Fruit fly (Drosophila melanogaster) whole organism, embryonic: ENCODE data around the gene sky.

Source experiments
- Atf-2 ChIP-seq: fragments of 200-800 bp; sonication (Bioruptor generic); optimal IDR thresholded peaks from 2 replicates; lab custom pipeline; 2016; ENCODE audit warnings: missing biosample characterization, missing genetic modification characterization
- Awh ChIP-seq: fragments of 200-800 bp; sonication (Bioruptor generic); IDR thresholded peaks from 2 replicates; pipeline ENCODE4, ENCODE4 v1.3.6; 2022; ENCODE audit warnings: missing biosample characterization, missing genetic modification characterization
- BEAF-32 ChIP-seq: fragments of 200-800 bp; sonication (Bioruptor generic); optimal IDR thresholded peaks from 3 replicates; lab custom pipeline; 2017; ENCODE audit warnings: missing biosample characterization, missing genetic modification characterization, mild to moderate bottlenecking, moderate library complexity, missing genetic modification reagents
- Bdp1 ChIP-seq: fragments of 200-800 bp; sonication (Bioruptor generic); optimal IDR thresholded peaks from 3 replicates; lab custom pipeline; 2016; ENCODE audit warnings: missing biosample characterization, missing genetic modification characterization
- CG10147 ChIP-seq: fragments of 200-800 bp; sonication (Bioruptor generic); optimal IDR thresholded peaks from 2 replicates; lab custom pipeline; 2019; ENCODE audit warnings: missing biosample characterization, mild to moderate bottlenecking, missing genetic modification characterization, moderate library complexity
- CG11560 ChIP-seq: fragments of 200-800 bp; sonication (Bioruptor generic); IDR thresholded peaks from 3 replicates; pipeline ENCODE4 v1.3.6; 2022; ENCODE audit warnings: missing biosample characterization, missing genetic modification characterization
- CG11695 ChIP-seq: fragments of 200-800 bp; sonication (Bioruptor generic); IDR thresholded peaks from 3 replicates; pipeline ENCODE4 v1.3.6; 2022; ENCODE audit warnings: missing biosample characterization, missing genetic modification characterization
- CG14441 ChIP-seq: fragments of 200-800 bp; sonication (Bioruptor generic); IDR thresholded peaks from 2 replicates; pipeline ENCODE4 v1.3.6; 2022; ENCODE audit warnings: missing biosample characterization, missing genetic modification characterization
- CG14860 ChIP-seq: fragments of 200-800 bp; sonication (Bioruptor generic); IDR thresholded peaks from 3 replicates; pipeline ENCODE4 v1.3.6; 2022; ENCODE audit warnings: missing biosample characterization, missing genetic modification characterization; ENCODE audit not compliant: partially characterized antibody
- CG17802 ChIP-seq: fragments of 200-800 bp; sonication (Bioruptor generic); optimal IDR thresholded peaks from 2 replicates; lab custom pipeline; 2018; ENCODE audit warnings: missing biosample characterization, mild to moderate bottlenecking, missing genetic modification characterization, moderate library complexity
- CG31441 ChIP-seq: fragments of 200-800 bp; sonication (Bioruptor generic); IDR thresholded peaks from 2 replicates; pipeline ENCODE4 v1.3.6; 2022; ENCODE audit warnings: missing biosample characterization, missing genetic modification characterization
- CG5953 ChIP-seq: fragments of 200-800 bp; sonication (Bioruptor generic); IDR thresholded peaks from 2 replicates; pipeline ENCODE4 v1.3.6; 2022; ENCODE audit warnings: missing biosample characterization, missing genetic modification characterization
- CG6654 ChIP-seq: fragments of 200-800 bp; sonication (Bioruptor generic); optimal IDR thresholded peaks from 2 replicates; lab custom pipeline; 2017; ENCODE audit warnings: missing biosample characterization, mild to moderate bottlenecking, missing genetic modification characterization
- CG7271 ChIP-seq: fragments of 200-800 bp; sonication (Bioruptor generic); optimal IDR thresholded peaks from 2 replicates; lab custom pipeline; 2018; ENCODE audit warnings: missing biosample characterization, mild to moderate bottlenecking, missing genetic modification characterization, moderate library complexity
- CG8388 ChIP-seq: fragments of 200-800 bp; sonication (Bioruptor generic); optimal IDR thresholded peaks from 2 replicates; lab custom pipeline; 2019; ENCODE audit warnings: missing biosample characterization, mild to moderate bottlenecking, missing genetic modification characterization, moderate library complexity
- CG9727 ChIP-seq: fragments of 200-800 bp; sonication (Bioruptor generic); optimal IDR thresholded peaks from 3 replicates; lab custom pipeline; 2017; ENCODE audit warnings: missing biosample characterization, mild to moderate bottlenecking, missing genetic modification characterization
- Camta ChIP-seq: fragments of 200-800 bp; sonication (Bioruptor generic); optimal IDR thresholded peaks from 2 replicates; lab custom pipeline; 2016; ENCODE audit warnings: missing biosample characterization, missing genetic modification characterization
- D19B ChIP-seq: fragments of 200-800 bp; sonication (Bioruptor generic); optimal IDR thresholded peaks from 2 replicates; lab custom pipeline; 2017; ENCODE audit warnings: missing biosample characterization, mild to moderate bottlenecking, missing genetic modification characterization
- Dek ChIP-seq: fragments of 200-800 bp; sonication (Bioruptor generic); optimal IDR thresholded peaks from 3 replicates; lab custom pipeline; 2019; ENCODE audit warnings: missing biosample characterization, mild to moderate bottlenecking, missing genetic modification characterization, moderate library complexity
- Dll ChIP-seq: fragments of 200-800 bp; sonication (Bioruptor generic); IDR thresholded peaks from 4 replicates; pipeline ENCODE4 v1.3.6; 2022; ENCODE audit warnings: missing biosample characterization, missing genetic modification characterization; ENCODE audit not compliant: partially characterized antibody
- Ets65A ChIP-seq: fragments of 200-800 bp; sonication (Bioruptor generic); peaks from one replicate; lab custom pipeline; 2016; ENCODE audit warnings: missing biosample characterization, missing genetic modification characterization
- Fer2 ChIP-seq: fragments of 200-800 bp; sonication (Bioruptor generic); optimal IDR thresholded peaks from 2 replicates; lab custom pipeline; 2018; ENCODE audit warnings: missing biosample characterization, mild to moderate bottlenecking, missing genetic modification characterization, moderate library complexity
- HHEX ChIP-seq: fragments of 200-800 bp; sonication (Bioruptor generic); optimal IDR thresholded peaks from 3 replicates; lab custom pipeline; 2017; ENCODE audit warnings: missing biosample characterization, mild to moderate bottlenecking, missing genetic modification characterization, missing genetic modification reagents
- HLH54F ChIP-seq: fragments of 200-800 bp; sonication (Bioruptor generic); optimal IDR thresholded peaks from 3 replicates; lab custom pipeline; 2016; ENCODE audit warnings: missing biosample characterization, missing genetic modification characterization
- HmgD ChIP-seq: fragments of 200-800 bp; sonication (Bioruptor generic); optimal IDR thresholded peaks from 3 replicates; lab custom pipeline; 2016; ENCODE audit warnings: missing biosample characterization, missing genetic modification characterization
- Hsf ChIP-seq: fragments of 200-800 bp; sonication (Bioruptor generic); optimal IDR thresholded peaks from 3 replicates; lab custom pipeline; 2016; ENCODE audit warnings: missing biosample characterization, missing genetic modification characterization
- Jarid2 ChIP-seq: fragments of 200-800 bp; sonication (Bioruptor generic); optimal IDR thresholded peaks from 3 replicates; lab custom pipeline; 2017; ENCODE audit warnings: mild to moderate bottlenecking, missing biosample characterization, missing genetic modification reagents, missing genetic modification characterization
- Lpt ChIP-seq: fragments of >200 bp; optimal IDR thresholded peaks from 2 replicates; lab custom pipeline; 2018; ENCODE audit warnings: missing biosample characterization, missing genetic modification characterization
- Mrtf ChIP-seq: fragments of 200-800 bp; sonication (Bioruptor generic); IDR thresholded peaks from 3 replicates; pipeline ENCODE4 v1.3.6; 2022; ENCODE audit warnings: missing biosample characterization, missing genetic modification characterization
- NC2α ChIP-seq: fragments of 200-800 bp; sonication (Bioruptor generic); optimal IDR thresholded peaks from 2 replicates; lab custom pipeline; 2016; ENCODE audit warnings: missing biosample characterization, missing genetic modification characterization
- Rfx ChIP-seq: fragments of 200-800 bp; sonication (Bioruptor generic); IDR thresholded peaks from 2 replicates; pipeline ENCODE4 v1.3.6; 2022; ENCODE audit warnings: missing biosample characterization, missing genetic modification characterization
- Sox100B ChIP-seq: fragments of 200-800 bp; sonication (Bioruptor generic); optimal IDR thresholded peaks from 3 replicates; lab custom pipeline; 2018; ENCODE audit warnings: missing biosample characterization, mild to moderate bottlenecking, missing genetic modification characterization
- Sry-β ChIP-seq: fragments of 200-800 bp; sonication (Bioruptor generic); optimal IDR thresholded peaks from 2 replicates; lab custom pipeline; 2018; ENCODE audit warnings: missing biosample characterization, mild to moderate bottlenecking, missing genetic modification characterization, moderate library complexity
- al ChIP-seq: fragments of 200-800 bp; sonication (Bioruptor generic); IDR thresholded peaks from 2 replicates; pipeline ENCODE4 v1.3.6; 2022; ENCODE audit warnings: missing biosample characterization, missing genetic modification characterization
- aop ChIP-seq: fragments of 200-800 bp; sonication (Bioruptor generic); IDR thresholded peaks from 2 replicates; pipeline ENCODE4 v1.3.6; 2022; ENCODE audit warnings: missing biosample characterization, missing genetic modification characterization
- cato ChIP-seq: fragments of 200-800 bp; sonication (Bioruptor generic); optimal IDR thresholded peaks from 2 replicates; lab custom pipeline; 2016; ENCODE audit warnings: missing biosample characterization, missing genetic modification characterization, borderline replicate concordance
- crp ChIP-seq, 2 experiments: fragments of 200-800 bp; sonication (Bioruptor generic); optimal IDR thresholded peaks; 2 replicates in 1 of 2; 3 replicates in 1 of 2; lab custom pipeline; 2017; ENCODE audit warnings: missing biosample characterization in 2 of 2, missing genetic modification characterization in 2 of 2, mild to moderate bottlenecking in 1 of 2, moderate library complexity in 1 of 2
- dimm ChIP-seq: fragments of 200-800 bp; sonication (Bioruptor generic); IDR thresholded peaks from 2 replicates; pipeline ENCODE4 v1.3.6; 2022; ENCODE audit warnings: missing biosample characterization, missing genetic modification characterization
- exex ChIP-seq: fragments of 200-800 bp; sonication (Bioruptor generic); optimal IDR thresholded peaks from 4 replicates; lab custom pipeline; 2018; ENCODE audit warnings: missing biosample characterization, mild to moderate bottlenecking, missing genetic modification characterization, moderate library complexity
- gcm2 ChIP-seq: fragments of 200-800 bp; sonication (Bioruptor generic); optimal IDR thresholded peaks from 2 replicates; lab custom pipeline; 2016; ENCODE audit warnings: missing biosample characterization, missing genetic modification characterization
- her ChIP-seq: fragments of 200-800 bp; sonication (Bioruptor generic); optimal IDR thresholded peaks from 2 replicates; lab custom pipeline; 2016; ENCODE audit warnings: missing biosample characterization, missing genetic modification characterization
- insv ChIP-seq, 2 experiments: fragments of 200-800 bp; sonication (Bioruptor generic); optimal IDR thresholded peaks; 3 replicates each; lab custom pipeline; 2016 to 2018; ENCODE audit warnings: missing biosample characterization in 2 of 2, missing genetic modification characterization in 2 of 2
- lilli ChIP-seq: fragments of 200-800 bp; sonication (Bioruptor generic); optimal IDR thresholded peaks from 3 replicates; lab custom pipeline; 2016; ENCODE audit warnings: missing biosample characterization, missing genetic modification characterization
- otp ChIP-seq: fragments of 200-800 bp; sonication (Bioruptor generic); IDR thresholded peaks from 3 replicates; pipeline ENCODE4, ENCODE4 v1.3.6; 2022; ENCODE audit warnings: missing biosample characterization, missing genetic modification characterization
- pita ChIP-seq: fragments of 200-800 bp; sonication (Bioruptor generic); optimal IDR thresholded peaks from 2 replicates; lab custom pipeline; 2017; ENCODE audit warnings: missing biosample characterization, mild to moderate bottlenecking, missing genetic modification characterization
- pzg ChIP-seq: fragments of 200-800 bp; sonication (Bioruptor generic); optimal IDR thresholded peaks from 3 replicates; lab custom pipeline; 2018; ENCODE audit warnings: missing biosample characterization, mild to moderate bottlenecking, missing genetic modification characterization, moderate library complexity
- rib ChIP-seq: fragments of 200-800 bp; sonication (Bioruptor generic); IDR thresholded peaks from 2 replicates; pipeline ENCODE4 v1.3.6; 2022; ENCODE audit warnings: missing biosample characterization, missing genetic modification characterization
- run ChIP-seq: fragments of 200-800 bp; sonication (Bioruptor generic); optimal IDR thresholded peaks from 3 replicates; lab custom pipeline; 2018; ENCODE audit warnings: missing biosample characterization, mild to moderate bottlenecking, missing genetic modification characterization
- sr ChIP-seq: fragments of 200-800 bp; sonication (Bioruptor generic); IDR thresholded peaks from 3 replicates; pipeline ENCODE4 v1.3.6; 2022; ENCODE audit warnings: missing biosample characterization, missing genetic modification characterization
- ssp ChIP-seq: fragments of 200-800 bp; sonication (Bioruptor generic); IDR thresholded peaks from 2 replicates; pipeline ENCODE4 v1.3.6; 2022; ENCODE audit warnings: missing biosample characterization, missing genetic modification characterization
- ttk ChIP-seq: fragments of 200-800 bp; sonication (Bioruptor generic); IDR thresholded peaks from 2 replicates; pipeline ENCODE4 v2.1.2; 2022; ENCODE audit warnings: missing biosample characterization, missing genetic modification characterization
- twi ChIP-seq: fragments of 200-800 bp; optimal IDR thresholded peaks from 2 replicates; lab custom pipeline; 2019; ENCODE audit warnings: missing biosample characterization, mild to moderate bottlenecking, missing genetic modification characterization, moderate library complexity

The sky gene

dm6 chr2L:20918733-20919132, at the start of gene sky, which contains the start of gene CG43739 (continued):
- TF ChIP-seq NC2α (GFP tag; lab: Kevin White, UChicago) (no peak), Bdp1 (no peak), Hsf (peak; percentile 0), gcm2 (GFP tag; lab: Kevin White, UChicago) (no peak), CG31441 (GFP tag; lab: Robert Waterston, UW) (no peak), twi (tag; lab: Kevin White, UChicago) (no peak), Awh (GFP tag; lab: Robert Waterston, UW) (no peak), CG14441 (GFP tag; lab: Robert Waterston, UW) (no peak), sr (GFP tag; lab: Robert Waterston, UW) (no peak), Lpt (no peak), HmgD (GFP tag; lab: Kevin White, UChicago) (peak; percentile 72), Dek (no peak), Fer2 (no peak), insv (GFP tag; optimal IDR thresholded peaks at IDR 0.05; lab: Kevin White, UChicago) (no peak), CG9727 (GFP tag; lab: Kevin White, UChicago) (no peak), Camta (peak; percentile 41), Sox100B (GFP tag; lab: Kevin White, UChicago) (no peak), CG7271 (tag; lab: Kevin White, UChicago) (no peak), BEAF-32 (GFP tag; lab: Kevin White, UChicago) (peak; percentile 90), ttk (0 out of 2 replicates have a peak, but pooled peaks have one; percentile 18), CG11560 (tag; lab: Robert Waterston, UW) (no peak), rib (GFP tag; lab: Robert Waterston, UW) (0 out of 2 replicates have a peak, but pooled peaks have one; percentile 38), al (GFP tag; lab: Robert Waterston, UW) (0 out of 2 replicates have a peak, but pooled peaks have one; percentile 25), Rfx (GFP tag; lab: Robert Waterston, UW) (peak; percentile 59), CG6654 (GFP tag; lab: Kevin White, UChicago) (no peak), exex (tag; lab: Kevin White, UChicago) (no peak), Dll (GFP tag; lab: Robert Waterston, UW) (peak; percentile 87), her (GFP tag; lab: Kevin White, UChicago) (peak; percentile 37), CG10147 (GFP tag; lab: Kevin White, UChicago) (peak; percentile 49), otp (GFP tag; lab: Robert Waterston, UW) (no peak), CG17802 (tag; lab: Kevin White, UChicago) (no peak), HHEX (GFP tag; lab: Kevin White, UChicago) (no peak), Ets65A (GFP tag; lab: Kevin White, UChicago) (peak; percentile 85), CG11695 (no peak), CG5953 (GFP tag; lab: Robert Waterston, UW) (no peak), Atf-2 (GFP tag; lab: Kevin White, UChicago) (peak; percentile 15), D19B (no peak), pzg (GFP tag; lab: Kevin White, UChicago) (peak; percentile 88), CG8388 (no peak), HLH54F (GFP tag; lab: Kevin White, UChicago) (peak; percentile 50), dimm (GFP tag; lab: Robert Waterston, UW) (no peak), Jarid2 (GFP tag; lab: Kevin White, UChicago) (no peak), CG14860 (GFP tag; lab: Robert Waterston, UW) (peak; percentile 64), ssp (no peak; the same call in 1 of the 2 replicates), lilli (GFP tag; lab: Kevin White, UChicago) (peak; percentile 50), Sry-β (GFP tag; lab: Kevin White, UChicago) (peak; percentile 84), crp (GFP tag; optimal IDR thresholded peaks at IDR 0.05; lab: Kevin White, UChicago) (no peak), pita (GFP tag; lab: Kevin White, UChicago) (no peak), Mrtf (GFP tag; lab: Robert Waterston, UW) (peak; percentile 12; the same call in 1 of the 3 replicates), cato (no peak), aop (GFP tag; lab: Robert Waterston, UW) (no peak), run (no peak)
